Fruit fly (Drosophila melanogaster): Measurements from ENCODE around the gene CG17010.

Gene CG17010

dm6 chr2L:12356141-12356540 lies at the start of gene CG17010:
TSS of gene CG17010 (plus strand) at chr2L:12356441.
- TF ChIP-seq CG17801 (GFP tag; optimal IDR thresholded peaks at IDR 0.05; ENCODE audit: partially characterized antibody), result no peak

DNA sequence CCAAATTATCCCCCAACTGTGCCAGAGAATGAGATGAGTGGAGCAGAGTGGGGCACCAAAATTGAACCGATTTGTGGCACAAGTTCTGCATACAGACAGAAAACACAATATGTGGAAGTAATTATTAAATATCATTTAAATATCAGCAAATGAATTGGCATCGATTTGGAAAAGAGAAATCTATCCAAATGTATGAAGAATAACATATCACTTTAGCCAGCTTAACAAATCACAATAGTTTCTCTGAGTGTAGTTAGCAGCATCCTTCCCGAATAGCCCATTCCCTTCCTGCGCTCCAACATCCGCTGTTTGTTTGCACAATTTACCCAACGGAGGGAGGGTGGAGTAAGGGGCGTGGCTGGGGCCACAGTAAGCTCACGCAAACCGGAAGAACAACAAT lies 41.4 kb upstream of the CG17010 start:
- TF ChIP-seq CG17801 (GFP tag; optimal IDR thresholded peaks at IDR 0.05; ENCODE audit: partially characterized antibody), result no peak

- TF ChIP-seq CG17801 (GFP tag; optimal IDR thresholded peaks at IDR 0.05; ENCODE audit: partially characterized antibody), result no peak
Observed at dm6 chr2L:12337162-12337561, 19.1 kb upstream of the CG17010 start.

DNA sequence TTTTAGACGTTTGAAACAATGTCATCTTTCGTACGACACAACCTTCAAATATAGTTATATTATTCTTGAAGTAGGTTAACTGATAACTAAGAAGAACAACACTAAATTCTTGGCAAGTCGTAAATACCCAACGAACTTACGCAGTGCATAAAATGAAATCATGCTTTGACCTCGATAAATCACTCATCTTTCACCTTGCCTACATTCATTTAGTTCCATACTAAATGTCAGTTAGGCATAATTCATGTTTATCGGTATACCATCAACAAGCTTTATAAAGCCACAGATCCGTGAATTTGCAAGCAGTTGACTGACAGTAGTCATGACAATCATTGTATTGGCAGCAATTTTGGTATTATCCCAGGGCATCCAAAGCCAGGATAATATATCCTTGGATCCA lies 17.7 kb upstream of the CG17010 start, which contains the start of gene CG31862:
CG31862 (plus strand) TSS at position 301 of the 400 bp plus-strand sequence.
- no peak for TF ChIP-seq CG17801 (GFP tag; optimal IDR thresholded peaks at IDR 0.05; ENCODE audit: partially characterized antibody)

DNA sequence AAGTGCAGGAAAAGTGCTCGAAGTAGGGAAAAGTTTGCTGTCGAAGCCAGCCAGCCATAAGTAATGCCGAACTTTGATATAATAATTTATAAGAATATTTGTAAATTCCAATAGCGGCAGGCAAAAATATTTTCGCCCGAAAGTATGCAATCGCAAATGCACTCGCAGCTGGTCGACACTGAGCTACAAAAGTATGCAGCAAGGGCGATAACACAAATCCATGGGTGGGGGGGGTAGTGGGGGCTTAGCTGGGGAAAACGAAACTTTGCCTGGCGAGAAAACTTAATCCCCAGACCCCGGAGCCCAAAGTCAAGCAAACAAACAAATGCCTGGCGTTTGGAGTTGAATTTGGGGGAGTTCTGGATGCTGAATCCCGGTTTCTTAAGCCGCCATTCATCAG lies 14.5 kb upstream of the CG17010 start:
- no peak for TF ChIP-seq CG17801 (GFP tag; optimal IDR thresholded peaks at IDR 0.05; ENCODE audit: partially characterized antibody)

- TF ChIP-seq CG17801 (GFP tag; optimal IDR thresholded peaks at IDR 0.05; ENCODE audit: partially characterized antibody), result no peak
Observed at dm6 chr2L:12343634-12344269, 12.5 kb upstream of the CG17010 start, which contains the start of the genes bru2 and CG43813. TSS of gene bru2 (plus strand) at chr2L:12344219. TSS of gene CG43813 (minus strand) at chr2L:12344266.

dm6 chr2L:12346163-12346892 lies 9.9 kb upstream of the CG17010 start:
- no peak for TF ChIP-seq CG17801 (GFP tag; optimal IDR thresholded peaks at IDR 0.05; ENCODE audit: partially characterized antibody)

dm6 chr2L:12347034-12347433 lies 9.2 kb upstream of the CG17010 start:
- TF ChIP-seq CG17801 (GFP tag; optimal IDR thresholded peaks at IDR 0.05; ENCODE audit: partially characterized antibody), result no peak

DNA sequence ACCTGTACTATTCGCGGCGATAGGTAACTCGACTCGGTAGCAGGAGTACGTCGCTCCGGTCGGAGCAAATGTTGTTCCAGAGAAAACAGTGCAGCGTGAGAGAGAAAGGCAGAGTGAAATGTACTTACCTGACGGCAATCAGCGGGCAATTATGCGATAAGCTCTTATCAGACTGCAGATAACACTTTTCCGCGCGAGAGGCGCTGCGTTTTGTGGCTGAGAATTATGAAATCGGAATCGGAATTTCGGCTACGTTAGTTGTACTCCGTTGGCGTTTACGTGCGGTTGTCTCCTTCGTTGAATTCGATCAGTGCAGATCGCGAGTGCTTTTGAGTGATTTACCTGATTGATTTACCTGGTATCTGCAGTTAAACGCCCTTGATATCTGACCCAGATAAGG lies 8.4 kb upstream of the CG17010 start:
- no peak for TF ChIP-seq CG17801 (GFP tag; optimal IDR thresholded peaks at IDR 0.05; ENCODE audit: partially characterized antibody)

dm6 chr2L:12348407-12349091 lies 7.7 kb upstream of the CG17010 start:
- TF ChIP-seq CG17801 (GFP tag; optimal IDR thresholded peaks at IDR 0.05; ENCODE audit: partially characterized antibody), result no peak

- TF ChIP-seq CG17801 (GFP tag; optimal IDR thresholded peaks at IDR 0.05; ENCODE audit: partially characterized antibody), result no peak
Observed at dm6 chr2L:12350880-12351279, 5.4 kb upstream of the CG17010 start.

DNA sequence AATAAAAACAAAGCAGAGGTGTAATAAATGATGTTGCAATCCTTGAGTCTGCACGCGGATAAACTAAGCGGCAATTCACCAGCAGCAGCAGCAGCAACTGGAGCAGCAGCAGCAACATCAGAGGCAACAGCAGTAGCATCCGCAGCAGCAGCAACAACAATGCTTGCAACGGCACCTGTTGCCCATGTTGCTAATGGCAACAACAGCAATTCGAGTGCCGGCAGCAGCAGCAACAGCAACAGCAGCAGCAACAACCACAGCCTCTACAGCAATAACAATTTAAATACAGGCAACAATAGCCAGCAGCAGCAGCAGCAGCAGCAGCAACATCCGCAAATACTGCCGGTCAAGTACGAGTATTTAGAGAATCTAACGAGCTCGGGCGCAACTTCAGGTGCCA lies 4.3 kb upstream of the CG17010 start:
- no peak for TF ChIP-seq CG17801 (GFP tag; optimal IDR thresholded peaks at IDR 0.05; ENCODE audit: partially characterized antibody)

dm6 chr2L:12353926-12354325 lies 2.3 kb upstream of the CG17010 start:
- no peak for TF ChIP-seq CG17801 (GFP tag; optimal IDR thresholded peaks at IDR 0.05; ENCODE audit: partially characterized antibody)

- TF ChIP-seq CG17801 (GFP tag; optimal IDR thresholded peaks at IDR 0.05; ENCODE audit: partially characterized antibody), result no peak
Observed at dm6 chr2L:12363206-12363605, 7.0 kb downstream of the CG17010 start.

DNA sequence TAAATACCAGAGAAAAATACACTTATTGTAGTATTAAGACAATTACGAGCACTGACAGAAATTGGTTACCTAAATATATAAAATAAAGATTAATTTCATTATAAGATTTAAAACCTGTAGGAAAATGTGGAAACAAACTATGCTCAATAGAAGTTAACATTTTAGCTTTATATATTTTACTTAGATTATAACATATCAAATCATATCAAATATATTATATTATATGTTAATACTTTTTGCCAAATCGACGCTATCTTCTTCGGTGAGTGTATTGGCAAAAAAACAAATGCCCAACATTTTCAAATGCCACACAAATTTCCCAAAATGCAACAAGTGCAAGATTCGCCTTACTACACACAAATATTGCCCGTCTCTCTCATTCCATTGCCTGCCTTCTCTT lies 7.8 kb downstream of the CG17010 start:
- TF ChIP-seq CG17801 (GFP tag; optimal IDR thresholded peaks at IDR 0.05; ENCODE audit: partially characterized antibody), result no peak

dm6 chr2L:12365964-12366482 lies 9.8 kb downstream of the CG17010 start:
- TF ChIP-seq CG17801 (GFP tag; optimal IDR thresholded peaks at IDR 0.05; ENCODE audit: partially characterized antibody), result peak; percentile 48

Data from ovary, adult (tissue).